Worm (Caenorhabditis elegans) whole organism, L1 larva: ENCODE results near the gene F16H6.3.

Source experiments
- C34B4.2 ChIP-seq: sonication (generic microtip); optimal IDR thresholded peaks from 2 replicates; lab custom pipeline; 2017; ENCODE audit warnings: mild to moderate bottlenecking, missing genetic modification characterization, missing compliant biosample characterization
- Y116A8C.19 ChIP-seq: sonication (generic microtip); optimal IDR thresholded peaks from 2 replicates; lab custom pipeline; 2016; ENCODE audit warnings: missing compliant biosample characterization, missing genetic modification characterization, borderline replicate concordance
- alr-1 ChIP-seq: fragments of 200-800 bp; sonication (Bioruptor generic); optimal IDR thresholded peaks from 2 replicates; lab custom pipeline; 2018; ENCODE audit warnings: borderline replicate concordance, mild to moderate bottlenecking, missing genetic modification characterization, missing compliant biosample characterization
- aly-2 ChIP-seq: fragments of 150-350 bp; optimal IDR thresholded peaks from 2 replicates; lab custom pipeline; 2014; ENCODE audit warnings: missing biosample characterization, missing genetic modification characterization
- ceh-82 ChIP-seq, 3 experiments: fragments of 150-350 bp in 1 of 3; sonication (generic microtip) in 2 of 3; optimal IDR thresholded peaks; 2 replicates each; lab custom pipeline; 2014 to 2017; ENCODE audit warnings: missing biosample characterization in 3 of 3, missing genetic modification characterization in 3 of 3
- ceh-88 ChIP-seq: fragments of 200-800 bp; sonication (Bioruptor generic); IDR thresholded peaks from 2 replicates; pipeline ENCODE4 v1.3.6; 2022; ENCODE audit warnings: missing genetic modification characterization, missing compliant biosample characterization
- ceh-90 ChIP-seq: sonication (generic microtip); optimal IDR thresholded peaks from 2 replicates; lab custom pipeline; 2016; ENCODE audit warnings: missing genetic modification characterization, missing compliant biosample characterization
- ces-1 ChIP-seq: fragments of 150-350 bp; optimal IDR thresholded peaks from 2 replicates; lab custom pipeline; 2014; ENCODE audit warnings: missing biosample characterization, missing genetic modification reagents, missing genetic modification characterization
- dsc-1 ChIP-seq: sonication (generic microtip); optimal IDR thresholded peaks from 2 replicates; lab custom pipeline; 2016; ENCODE audit warnings: mild to moderate bottlenecking, missing genetic modification characterization, missing compliant biosample characterization
- efl-1 ChIP-seq, 4 experiments: fragments of 150-350 bp; optimal IDR thresholded peaks in 3 of 4; peaks in 1 of 4; 1 replicate in 1 of 4; 2 replicates in 3 of 4; lab custom pipeline; 2014; ENCODE audit warnings: missing biosample characterization in 2 of 4, missing genetic modification characterization in 2 of 4, missing genetic modification reagents in 2 of 4
- efl-3 ChIP-seq: fragments of 200-800 bp; sonication (Bioruptor generic); optimal IDR thresholded peaks from 2 replicates; lab custom pipeline; 2018; ENCODE audit warnings: mild to moderate bottlenecking, missing genetic modification characterization, missing compliant biosample characterization
- elt-3 ChIP-seq, 6 experiments: fragments of 150-350 bp in 1 of 6; sonication (generic microtip); optimal IDR thresholded peaks; 2 replicates each; lab custom pipeline; 2017 to 2018; ENCODE audit warnings: missing biosample characterization in 6 of 6, missing genetic modification characterization in 6 of 6, inconsistent platforms in 1 of 6
- fkh-10 ChIP-seq: sonication (generic microtip); optimal IDR thresholded peaks from 2 replicates; lab custom pipeline; 2017; ENCODE audit warnings: missing biosample characterization, missing genetic modification reagents, missing genetic modification characterization
- fkh-4 ChIP-seq: sonication (generic microtip); optimal IDR thresholded peaks from 2 replicates; lab custom pipeline; 2016; ENCODE audit warnings: missing compliant biosample characterization, missing genetic modification characterization, borderline replicate concordance
- fkh-8 ChIP-seq: sonication (generic microtip); optimal IDR thresholded peaks from 2 replicates; lab custom pipeline; 2016; ENCODE audit warnings: mild to moderate bottlenecking, missing genetic modification characterization, missing compliant biosample characterization
- fos-1 ChIP-seq: fragments of 150-350 bp; optimal IDR thresholded peaks from 2 replicates; lab custom pipeline; 2014; ENCODE audit warnings: missing biosample characterization, missing genetic modification characterization
- hlh-4 ChIP-seq: sonication (generic microtip); optimal IDR thresholded peaks from 2 replicates; lab custom pipeline; 2016; ENCODE audit warnings: mild to moderate bottlenecking, missing genetic modification characterization, missing compliant biosample characterization
- jun-1 ChIP-seq: fragments of 150-350 bp; optimal IDR thresholded peaks from 2 replicates; lab custom pipeline; 2014; ENCODE audit warnings: missing biosample characterization, missing genetic modification reagents, missing genetic modification characterization
- lin-15B ChIP-seq: fragments of 150-350 bp; sonication (generic microtip); optimal IDR thresholded peaks from 3 replicates; lab custom pipeline; 2014; ENCODE audit warnings: missing biosample characterization, missing genetic modification characterization
- lin-39 ChIP-seq: fragments of 150-350 bp; optimal IDR thresholded peaks from 2 replicates; lab custom pipeline; 2014; ENCODE audit warnings: missing biosample characterization, missing genetic modification reagents, missing genetic modification characterization
- lsy-2 ChIP-seq, 2 experiments: fragments of 150-350 bp; optimal IDR thresholded peaks; 2 replicates each; lab custom pipeline; 2014; ENCODE audit warnings: missing biosample characterization in 2 of 2, missing genetic modification characterization in 2 of 2
- mab-9 ChIP-seq: fragments of 200-800 bp; sonication (Bioruptor generic); IDR thresholded peaks from 2 replicates; pipeline ENCODE4 v1.3.6; 2022; ENCODE audit warnings: missing genetic modification reagents, missing genetic modification characterization, missing compliant biosample characterization
- mdl-1 ChIP-seq, 2 experiments: fragments of 150-350 bp; optimal IDR thresholded peaks; 2 replicates each; lab custom pipeline; 2014 to 2017; ENCODE audit warnings: missing biosample characterization in 2 of 2, missing genetic modification characterization in 2 of 2, inconsistent platforms in 1 of 2
- nhr-11 ChIP-seq: fragments of 150-350 bp; optimal IDR thresholded peaks from 2 replicates; lab custom pipeline; 2014; ENCODE audit warnings: missing biosample characterization, missing genetic modification characterization
- nhr-12 ChIP-seq: sonication (generic microtip); optimal IDR thresholded peaks from 2 replicates; lab custom pipeline; 2017; ENCODE audit warnings: missing biosample characterization, missing genetic modification characterization
- nhr-71 ChIP-seq: sonication (generic microtip); optimal IDR thresholded peaks from 2 replicates; lab custom pipeline; 2016; ENCODE audit warnings: mild to moderate bottlenecking, missing genetic modification characterization, moderate library complexity, missing compliant biosample characterization
- nhr-76 ChIP-seq: sonication (generic microtip); optimal IDR thresholded peaks from 2 replicates; lab custom pipeline; 2017; ENCODE audit warnings: missing biosample characterization, missing genetic modification characterization
- nhr-85 ChIP-seq: sonication (generic microtip); peaks from one replicate; lab custom pipeline; 2016; ENCODE audit warnings: missing genetic modification characterization, inconsistent platforms, missing compliant biosample characterization
- rnt-1 ChIP-seq: sonication (generic microtip); optimal IDR thresholded peaks from 2 replicates; lab custom pipeline; 2016; ENCODE audit warnings: mild to moderate bottlenecking, missing genetic modification characterization, moderate library complexity, missing compliant biosample characterization
- skn-1 ChIP-seq: fragments of 150-350 bp; optimal IDR thresholded peaks from 2 replicates; lab custom pipeline; 2014; ENCODE audit warnings: missing biosample characterization, missing genetic modification characterization
- snpc-4 ChIP-seq: fragments of 150-350 bp; optimal IDR thresholded peaks from 2 replicates; lab custom pipeline; 2014; ENCODE audit warnings: missing biosample characterization, missing genetic modification characterization
- sptf-1 ChIP-seq: fragments of 150-350 bp; optimal IDR thresholded peaks from 2 replicates; lab custom pipeline; 2014; ENCODE audit warnings: missing biosample characterization, missing genetic modification characterization
- swsn-7 ChIP-seq: sonication (generic microtip); optimal IDR thresholded peaks from 2 replicates; lab custom pipeline; 2016; ENCODE audit warnings: missing genetic modification characterization, missing compliant biosample characterization
- zip-4 ChIP-seq: fragments of 200-800 bp; sonication (Bioruptor generic); optimal IDR thresholded peaks from 2 replicates; lab custom pipeline; 2018; ENCODE audit warnings: mild to moderate bottlenecking, missing genetic modification characterization, moderate library complexity, missing compliant biosample characterization
- ztf-11 ChIP-seq, 2 experiments: sonication (generic microtip); optimal IDR thresholded peaks; 2 replicates each; lab custom pipeline; 2016 to 2017; ENCODE audit warnings: missing genetic modification characterization in 2 of 2, missing biosample characterization in 1 of 2, missing compliant biosample characterization in 1 of 2
- ztf-4 ChIP-seq: fragments of 150-350 bp; optimal IDR thresholded peaks from 2 replicates; lab custom pipeline; 2014; ENCODE audit warnings: missing biosample characterization, missing genetic modification characterization

The F16H6.3 gene

DNA sequence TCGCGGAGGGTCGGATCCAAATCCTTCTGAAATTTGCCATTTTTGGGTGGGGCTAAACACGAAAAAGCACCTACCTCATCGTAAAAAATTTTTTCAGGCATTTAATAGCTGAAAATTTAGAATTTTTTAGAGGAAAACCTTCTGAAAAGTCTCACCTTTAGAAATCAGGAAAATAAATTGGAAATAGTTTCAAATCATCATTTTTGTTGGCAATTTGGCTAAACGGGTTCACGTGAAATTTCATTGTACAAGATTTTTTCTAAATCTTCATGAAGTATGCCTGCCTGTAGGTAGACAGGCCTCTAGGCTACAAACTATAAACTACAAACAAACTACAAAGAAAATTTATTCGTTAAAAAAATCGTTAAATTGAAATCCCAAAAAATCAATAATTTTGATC is 26.8 kb upstream of the F16H6.3 start, which contains the start of gene C14A6.7:
C14A6.7 (minus strand) TSS at position 101 of the 400 bp plus-strand sequence.
- no peak for TF ChIP-seq rnt-1 (tag; lab: Kevin White, UChicago)
- no peak for TF ChIP-seq alr-1
- TF ChIP-seq nhr-71 = no peak
- TF ChIP-seq Y116A8C.19 (tag; lab: Kevin White, UChicago) = no peak
- no peak for TF ChIP-seq nhr-85 (tag; lab: Kevin White, UChicago)
- TF ChIP-seq ceh-82 (tag; optimal IDR thresholded peaks at IDR 0.05; lab: Kevin White, UChicago) = no peak
- no peak for TF ChIP-seq fos-1
- TF ChIP-seq sptf-1 = no peak
- TF ChIP-seq swsn-7 (tag; lab: Kevin White, UChicago) = no peak
- no peak for TF ChIP-seq nhr-76 (tag; lab: Kevin White, UChicago)
- no peak for TF ChIP-seq lsy-2 (tag; optimal IDR thresholded peaks at IDR 0.05; lab: Kevin White, UChicago)
- no peak for TF ChIP-seq ces-1 (GFP tag; lab: Kevin White, UChicago)
- TF ChIP-seq snpc-4 (tag; lab: Kevin White, UChicago) = no peak

DNA sequence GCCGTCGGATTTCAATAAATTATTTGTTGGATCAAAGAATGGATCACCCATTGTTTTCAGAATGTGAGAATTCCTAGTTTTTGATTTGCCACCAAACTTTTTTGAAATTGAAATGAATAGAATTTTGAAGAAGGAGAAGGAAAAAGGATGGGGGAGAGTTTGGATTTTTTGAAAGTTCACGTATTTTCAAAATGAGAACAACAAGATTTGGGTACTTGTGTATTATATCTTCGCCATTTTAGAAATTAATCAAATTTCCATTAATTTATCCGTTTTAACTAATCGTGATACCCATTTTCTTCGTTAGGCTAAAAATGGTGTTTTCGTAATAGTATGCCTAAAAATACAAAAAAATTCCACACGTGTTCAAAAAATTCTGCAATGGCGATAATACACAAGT is 23.5 kb upstream of the F16H6.3 start, which contains the start of gene C14A6.8:
C14A6.8 (minus strand) TSS at position 101 of the 400 bp plus-strand sequence.
- TF ChIP-seq zip-4 (GFP tag; lab: Kevin White, UChicago) = no peak
- TF ChIP-seq lin-39 = no peak
- no peak for TF ChIP-seq mdl-1 (tag; optimal IDR thresholded peaks at IDR 0.05; lab: Kevin White, UChicago)
- no peak for TF ChIP-seq efl-1 (optimal IDR thresholded peaks at IDR 0.05; lab: Kevin White, UChicago)
- peak in 1 of 2 experiments; percentile 34 for TF ChIP-seq efl-1 (GFP tag; optimal IDR thresholded peaks at IDR 0.05 in 1 of 2; lab: Kevin White, UChicago)

DNA sequence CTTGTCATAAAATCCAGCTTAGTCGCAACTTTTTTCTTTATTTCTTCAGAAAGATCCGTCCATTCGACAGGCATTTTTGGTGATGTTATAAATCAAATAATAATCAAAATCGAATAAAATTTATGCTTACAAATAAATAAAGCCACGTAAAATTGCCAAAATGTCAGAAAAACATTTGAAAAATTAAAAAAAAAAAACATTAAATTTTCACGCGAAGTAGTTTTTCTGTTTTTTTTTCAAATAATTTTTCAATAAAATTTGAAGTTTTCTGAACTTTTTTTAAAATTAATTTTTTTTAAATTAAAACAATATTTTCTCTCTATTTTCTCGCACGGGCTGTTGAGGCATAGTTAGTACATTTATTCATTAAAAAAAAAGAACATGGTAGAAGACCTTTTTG is 16.4 kb upstream of the F16H6.3 start, which contains the start of gene C31G12.4:
C31G12.4 (minus strand) TSS at position 101 of the 400 bp plus-strand sequence.
- TF ChIP-seq lin-15B (tag; lab: Kevin White, UChicago) (no peak), fos-1 (no peak), nhr-12 (tag; lab: Kevin White, UChicago) (no peak), elt-3 (tag; optimal IDR thresholded peaks at IDR 0.05; lab: Kevin White, UChicago) (no peak), lin-39 (no peak), aly-2 (tag; lab: Kevin White, UChicago) (no peak), fkh-4 (tag; lab: Kevin White, UChicago) (no peak), jun-1 (no peak), hlh-4 (no peak)
- TF ChIP-seq, all 84 proteins: peak for 0

DNA sequence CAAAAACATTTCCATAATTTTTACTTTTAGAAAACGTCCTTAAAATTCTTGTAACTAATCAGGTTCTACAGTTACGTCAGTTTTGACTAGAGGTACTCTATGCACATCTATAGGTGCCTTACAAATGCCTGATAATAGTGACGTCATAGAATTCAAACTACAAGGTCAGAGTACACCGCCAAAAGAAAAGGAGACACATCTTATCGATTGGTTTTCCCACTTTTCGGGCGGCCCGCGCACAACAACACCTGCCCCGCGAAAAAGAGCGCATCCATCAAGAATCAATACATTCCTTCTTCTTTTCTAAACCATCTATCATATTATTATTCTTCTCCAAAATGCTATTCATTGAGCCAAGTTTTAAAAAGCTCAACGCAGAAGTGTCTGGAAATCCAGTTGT is 15.4 kb upstream of the F16H6.3 start, which contains the start of gene C31G12.1:
C31G12.1 (plus strand) TSS at position 301 of the 400 bp plus-strand sequence.
- TF ChIP-seq ztf-4 (tag; lab: Kevin White, UChicago) = no peak
- no peak for TF ChIP-seq ztf-11 (tag; optimal IDR thresholded peaks at IDR 0.05; lab: Kevin White, UChicago)
- TF ChIP-seq lin-39 = no peak
- no peak for TF ChIP-seq skn-1 (tag; lab: Kevin White, UChicago)
- no peak for TF ChIP-seq nhr-76 (tag; lab: Kevin White, UChicago)
- TF ChIP-seq nhr-11 (tag; lab: Kevin White, UChicago) = no peak
- no peak for TF ChIP-seq sptf-1
- TF ChIP-seq aly-2 (tag; lab: Kevin White, UChicago) = no peak
- no peak for TF ChIP-seq C34B4.2
- TF ChIP-seq, all 84 proteins: peak for 0

DNA sequence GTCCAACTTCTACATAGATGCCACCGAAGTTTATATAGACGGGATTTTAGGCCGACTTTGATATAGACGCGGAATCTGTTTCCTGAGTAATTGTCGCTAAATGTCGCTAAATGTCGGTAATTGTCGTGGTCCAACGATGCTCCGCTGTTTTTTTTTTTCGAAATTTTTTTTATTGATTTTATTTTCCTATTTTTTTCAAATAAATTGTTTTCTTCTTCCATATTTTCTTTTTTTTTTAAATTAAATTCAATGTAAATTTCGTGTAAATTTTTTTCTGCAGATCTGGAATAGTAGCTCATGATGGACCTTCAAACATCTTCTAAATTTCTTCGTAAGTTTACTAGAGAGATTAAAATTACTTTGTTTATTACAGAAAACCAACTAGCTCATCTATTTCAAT is 10.2 kb upstream of the F16H6.3 start, which contains the start of gene C31G12.3:
C31G12.3 (plus strand) TSS at position 301 of the 400 bp plus-strand sequence.
- TF ChIP-seq mdl-1 (tag; optimal IDR thresholded peaks at IDR 0.05; lab: Kevin White, UChicago) (no peak), snpc-4 (tag; lab: Kevin White, UChicago) (no peak), efl-3 (no peak), fkh-8 (tag; lab: Kevin White, UChicago) (no peak), rnt-1 (tag; lab: Kevin White, UChicago) (no peak), fkh-10 (GFP tag; lab: Kevin White, UChicago) (no peak), dsc-1 (no peak), ceh-90 (tag; lab: Kevin White, UChicago) (no peak), nhr-85 (tag; lab: Kevin White, UChicago) (no peak), ceh-88 (no peak), mab-9 (no peak), alr-1 (no peak)
